Comparison of ENCODE assay signal across 5 worm cellular contexts in genomic region chrII:14374594-14374993, ce11.
TF ChIP-seq lines count a peak whose summit lies in the region.

No protein-coding gene starts in this region.

TF ChIP-seq in whole organism, L4 larva, 104 proteins besides CTCF, POLR2A, EP300 and RAD21:
- TF ChIP-seq ctbp-1 (GFP tag; IDR thresholded peaks at IDR 0.05; lab: Robert Waterston, UW): no peak
- TF ChIP-seq nhr-237 (tag; optimal IDR thresholded peaks at IDR 0.05; lab: Kevin White, UChicago): no peak
- peak; percentile 85 for TF ChIP-seq aha-1 (tag; lab: Kevin White, UChicago)
- no peak for TF ChIP-seq pqm-1 (tag; optimal IDR thresholded peaks at IDR 0.05; lab: Kevin White, UChicago)
- TF ChIP-seq sdz-12 (GFP tag; optimal IDR thresholded peaks at IDR 0.05; lab: Kevin White, UChicago): no peak
- no peak for TF ChIP-seq ztf-11 (tag; optimal IDR thresholded peaks at IDR 0.05; lab: Kevin White, UChicago)
- no peak for TF ChIP-seq zfp-2 (tag; optimal IDR thresholded peaks at IDR 0.05; lab: Kevin White, UChicago)
- no peak for TF ChIP-seq zip-2 (tag; optimal IDR thresholded peaks at IDR 0.05; lab: Kevin White, UChicago)
- TF ChIP-seq ceh-82 (tag; optimal IDR thresholded peaks at IDR 0.05; lab: Kevin White, UChicago): no peak

TF ChIP-seq in whole organism, early embryonic, 17 proteins besides CTCF, POLR2A, EP300 and RAD21:
- TF ChIP-seq tbx-37 (GFP tag; conservative IDR thresholded peaks at IDR 0.05; lab: Robert Waterston, UW) (no peak), aly-1 (tag; optimal IDR thresholded peaks at IDR 0.05; lab: Kevin White, UChicago) (no peak), scrt-1 (GFP tag; IDR thresholded peaks at IDR 0.05; lab: Robert Waterston, UW) (no peak), F13C5.2 (tag; optimal IDR thresholded peaks at IDR 0.05; lab: Kevin White, UChicago) (no peak), tbx-11 (GFP tag; IDR thresholded peaks at IDR 0.05; lab: Robert Waterston, UW) (no peak), ceh-36 (tag; optimal IDR thresholded peaks at IDR 0.05; lab: Kevin White, UChicago) (peak; percentile 72), pes-1 (GFP tag; IDR thresholded peaks at IDR 0.05; lab: Robert Waterston, UW) (0 out of 2 replicates have a peak, but pooled peaks have one; percentile 18)

TF ChIP-seq in whole organism, late embryonic, 69 proteins besides CTCF, POLR2A, EP300 and RAD21:
- TF ChIP-seq hlh-13 (GFP tag; optimal IDR thresholded peaks at IDR 0.05; lab: Kevin White, UChicago) (no peak), dve-1 (tag; optimal IDR thresholded peaks at IDR 0.05; lab: Kevin White, UChicago) (peak; percentile 57)

TF ChIP-seq in whole organism, midembryonic, 9 proteins besides CTCF, POLR2A, EP300 and RAD21:
- TF ChIP-seq ztf-29 (GFP tag; IDR thresholded peaks at IDR 0.05; lab: Robert Waterston, UW): peak; percentile 19; the same call in 1 of the 2 replicates
- TF ChIP-seq ztf-23 (GFP tag; IDR thresholded peaks at IDR 0.05; lab: Robert Waterston, UW): no peak
TF ChIP-seq in whole organism, midembryonic: peak in this region for 1.

TF ChIP-seq in whole organism, mixed stage, embryonic, 35 proteins besides CTCF, POLR2A, EP300 and RAD21:
- no peak for TF ChIP-seq ztf-11 (tag; optimal IDR thresholded peaks at IDR 0.05; lab: Kevin White, UChicago)
- TF ChIP-seq ham-2 (GFP tag; optimal IDR thresholded peaks at IDR 0.05; lab: Kevin White, UChicago): peak; percentile 21

Comparison
In these comparisons a context has a peak if more than half of its experiments do, and no peak if none do; other contexts are left out.
1. Of the 7 proteins assayed by ChIP-seq in both whole organism, L4 larva and whole organism, late embryonic: peak only in whole organism, L4 larva: none; only in whole organism, late embryonic: dve-1; in both: none; in neither: 6.